Worm (Caenorhabditis elegans): Measurements from ENCODE around the gene Y75B7B.2.

The Y75B7B.2 gene

ce11 chrV:1226239-1226638 is 49.6 kb downstream of the Y75B7B.2 start:
- TF ChIP-seq nhr-28 (tag; optimal IDR thresholded peaks at IDR 0.05) (no peak), ceh-90 (tag; optimal IDR thresholded peaks at IDR 0.05) (no peak), dpl-1 (GFP tag; optimal IDR thresholded peaks at IDR 0.05) (no peak), egl-13 (tag; optimal IDR thresholded peaks at IDR 0.05) (no peak), ceh-8 (GFP tag; optimal IDR thresholded peaks at IDR 0.05) (no peak), C34B4.2 (tag; optimal IDR thresholded peaks at IDR 0.05) (no peak), nhr-71 (tag; optimal IDR thresholded peaks at IDR 0.05) (no peak), nhr-20 (tag; optimal IDR thresholded peaks at IDR 0.05) (no peak), mep-1 (tag; optimal IDR thresholded peaks at IDR 0.05) (no peak), F16B12.6 (tag; optimal IDR thresholded peaks at IDR 0.05) (no peak), aly-2 (tag; optimal IDR thresholded peaks at IDR 0.05) (no peak), isw-1 (GFP tag; IDR thresholded peaks at IDR 0.05) (no peak), fkh-8 (tag; optimal IDR thresholded peaks at IDR 0.05) (no peak), nhr-76 (tag; optimal IDR thresholded peaks at IDR 0.05) (no peak), mef-2 (tag; optimal IDR thresholded peaks at IDR 0.05) (no peak), aha-1 (tag; optimal IDR thresholded peaks at IDR 0.05) (no peak)

All from whole organism, L1 larva.